Worm (Caenorhabditis elegans): ENCODE measurements around the gene K08H2.2.

K08H2.2 gene

ce11 chrX:13216802-13217201 lies 18.0 kb downstream of the K08H2.2 start, which contains the start of gene R12H7.4:
Gene R12H7.4, plus strand, starts transcription at chrX:13217102.
- TF ChIP-seq unc-62 (GFP tag; optimal IDR thresholded peaks at IDR 0.05 in 1 of 2) (peak in 1 of 2 experiments; percentile 79), unc-62 (tag; optimal IDR thresholded peaks at IDR 0.05) (no peak), nhr-76 (tag; optimal IDR thresholded peaks at IDR 0.05) (no peak), hmg-1.1 (GFP tag; IDR thresholded peaks at IDR 0.05) (no peak), tag-97 (GFP tag; IDR thresholded peaks at IDR 0.05) (no peak)

ce11 chrX:13212528-13212927 lies 22.3 kb downstream of the K08H2.2 start:
- TF ChIP-seq lin-15B (tag; optimal IDR thresholded peaks at IDR 0.05) (no peak), unc-62 (GFP tag; optimal IDR thresholded peaks at IDR 0.05 in 1 of 2) (peak in 1 of 2 experiments; percentile 19), unc-62 (tag; optimal IDR thresholded peaks at IDR 0.05) (no peak)

- no peak for TF ChIP-seq F37D6.2 (tag; optimal IDR thresholded peaks at IDR 0.05)
- no peak for TF ChIP-seq zip-11 (GFP tag; IDR thresholded peaks at IDR 0.05)
- no peak for TF ChIP-seq madf-9 (GFP tag; conservative IDR thresholded peaks at IDR 0.05)
- TF ChIP-seq lin-15B (tag; optimal IDR thresholded peaks at IDR 0.05) = no peak
- no peak for TF ChIP-seq aly-2 (tag; optimal IDR thresholded peaks at IDR 0.05)
- peak; percentile 60; the same call in 1 of the 2 replicates for TF ChIP-seq ctbp-1 (GFP tag; IDR thresholded peaks at IDR 0.05)
- peak; percentile 10 for TF ChIP-seq hlh-11 (tag; optimal IDR thresholded peaks at IDR 0.05)
- TF ChIP-seq pqm-1 (tag; optimal IDR thresholded peaks at IDR 0.05) = no peak
- no peak for TF ChIP-seq F44E2.7 (GFP tag; IDR thresholded peaks at IDR 0.05)
- no peak for TF ChIP-seq tag-97 (GFP tag; IDR thresholded peaks at IDR 0.05)
- TF ChIP-seq saeg-2 (GFP tag; IDR thresholded peaks at IDR 0.05) = no peak
- no peak for TF ChIP-seq cey-2 (tag; optimal IDR thresholded peaks at IDR 0.05; ENCODE audit: borderline replicate concordance, insufficient read depth)
- no peak for TF ChIP-seq lin-1 (GFP tag; IDR thresholded peaks at IDR 0.05)
- TF ChIP-seq nhr-11 (tag; optimal IDR thresholded peaks at IDR 0.05) = no peak
- TF ChIP-seq unc-62 (GFP tag; optimal IDR thresholded peaks at IDR 0.05 in 1 of 2) = peak in 1 of 2 experiments; percentile 43
- TF ChIP-seq unc-62 (tag; optimal IDR thresholded peaks at IDR 0.05) = no peak
- no peak for TF ChIP-seq lin-13 (GFP tag; optimal IDR thresholded peaks at IDR 0.05)
- no peak for TF ChIP-seq spr-3 (GFP tag; optimal IDR thresholded peaks at IDR 0.05)
- TF ChIP-seq hlh-30 (tag; optimal IDR thresholded peaks at IDR 0.05; ENCODE audit: insufficient read depth) = peak; percentile 35
- peak; percentile 24 for TF ChIP-seq rbr-2 (tag; optimal IDR thresholded peaks at IDR 0.05)
- no peak for TF ChIP-seq egl-27 (tag; optimal IDR thresholded peaks at IDR 0.05)
- no peak for TF ChIP-seq lin-29 (GFP tag; IDR thresholded peaks at IDR 0.05)
- TF ChIP-seq lsy-2 (tag; optimal IDR thresholded peaks at IDR 0.05) = peak in 1 of 2 experiments; percentile 61
- no peak for TF ChIP-seq ztf-7 (tag; optimal IDR thresholded peaks at IDR 0.05)
- no peak for TF ChIP-seq zfp-3 (GFP tag; conservative IDR thresholded peaks at IDR 0.05)
- TF ChIP-seq daf-19 (GFP tag; conservative IDR thresholded peaks at IDR 0.05) = no peak
- no peak for TF ChIP-seq mxl-3 (GFP tag; optimal IDR thresholded peaks at IDR 0.05)
- no peak for TF ChIP-seq attf-4 (tag; optimal IDR thresholded peaks at IDR 0.05)
- no peak for TF ChIP-seq arid-1 (GFP tag; conservative IDR thresholded peaks at IDR 0.05)
- TF ChIP-seq snpc-4 (tag; optimal IDR thresholded peaks at IDR 0.05) = no peak
- TF ChIP-seq sdz-12 (GFP tag; optimal IDR thresholded peaks at IDR 0.05) = no peak
- no peak for TF ChIP-seq jun-1 (tag; optimal IDR thresholded peaks at IDR 0.05)
- no peak for TF ChIP-seq madf-5 (GFP tag; IDR thresholded peaks at IDR 0.05)
- TF ChIP-seq duxl-1 (tag; optimal IDR thresholded peaks at IDR 0.05; ENCODE audit: poor library complexity) = no peak
- no peak for TF ChIP-seq nhr-48 (tag; optimal IDR thresholded peaks at IDR 0.05)
- no peak for TF ChIP-seq D1046.2 (GFP tag; IDR thresholded peaks at IDR 0.05)
- TF ChIP-seq nhr-76 (tag; optimal IDR thresholded peaks at IDR 0.05) = no peak
- no peak for TF ChIP-seq ceh-82 (tag; optimal IDR thresholded peaks at IDR 0.05)
- no peak for TF ChIP-seq nhr-6 (tag; optimal IDR thresholded peaks at IDR 0.05)
- TF ChIP-seq ZK337.2 (GFP tag; IDR thresholded peaks at IDR 0.05) = no peak
- no peak for TF ChIP-seq nhr-28 (tag; optimal IDR thresholded peaks at IDR 0.05)
- no peak for TF ChIP-seq F49E8.2 (tag; optimal IDR thresholded peaks at IDR 0.05; ENCODE audit: borderline replicate concordance)
- TF ChIP-seq mxl-2 (GFP tag; conservative IDR thresholded peaks at IDR 0.05) = no peak
- TF ChIP-seq nhr-111 (GFP tag; optimal IDR thresholded peaks at IDR 0.05) = no peak
- TF ChIP-seq zip-2 (tag; optimal IDR thresholded peaks at IDR 0.05) = no peak
- no peak for TF ChIP-seq mes-2 (tag; optimal IDR thresholded peaks at IDR 0.05; ENCODE audit: poor library complexity, severe bottlenecking)
These were observed 24.3 kb downstream of the K08H2.2 start for ce11 chrX:13210478-13210877.

Measured in whole organism, L4 larva.